Worm (Caenorhabditis elegans): ENCODE data around the gene C03H5.9.

Gene C03H5.9

DNA sequence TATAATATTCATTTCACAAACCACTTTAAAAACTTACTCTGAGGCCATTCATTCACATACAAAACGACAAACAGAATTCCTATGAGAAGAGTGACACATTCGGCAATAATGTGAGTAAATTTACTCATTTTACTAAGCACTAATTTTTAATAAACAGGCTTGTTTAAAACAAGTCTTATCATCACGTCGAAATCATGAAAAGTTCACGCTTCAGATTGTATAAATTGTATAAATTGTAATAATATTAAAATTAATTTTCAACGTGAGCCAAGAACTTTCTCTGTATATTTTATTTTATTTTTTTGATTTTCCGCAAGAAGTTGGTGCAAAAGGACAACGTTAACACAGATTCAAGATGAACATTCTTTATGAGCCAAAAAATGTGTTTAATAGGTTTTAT is 40.3 kb downstream of the C03H5.9 start, which contains the start of gene C24H12.6:
C24H12.6 (minus strand) TSS at position 101 of the 400 bp plus-strand sequence.
- TF ChIP-seq lin-13 (tag; optimal IDR thresholded peaks at IDR 0.05) (no peak), sem-2 (GFP tag; optimal IDR thresholded peaks at IDR 0.05) (no peak), nhr-12 (tag; optimal IDR thresholded peaks at IDR 0.05) (no peak), ceh-43 (GFP tag; optimal IDR thresholded peaks at IDR 0.05) (no peak), lsy-2 (tag; optimal IDR thresholded peaks at IDR 0.05) (no peak), cnd-1 (tag; optimal IDR thresholded peaks at IDR 0.05) (no peak), nhr-2 (tag; optimal IDR thresholded peaks at IDR 0.05) (no peak), nhr-28 (tag; optimal IDR thresholded peaks at IDR 0.05) (no peak), bed-3 (GFP tag; optimal IDR thresholded peaks at IDR 0.05) (no peak)

DNA sequence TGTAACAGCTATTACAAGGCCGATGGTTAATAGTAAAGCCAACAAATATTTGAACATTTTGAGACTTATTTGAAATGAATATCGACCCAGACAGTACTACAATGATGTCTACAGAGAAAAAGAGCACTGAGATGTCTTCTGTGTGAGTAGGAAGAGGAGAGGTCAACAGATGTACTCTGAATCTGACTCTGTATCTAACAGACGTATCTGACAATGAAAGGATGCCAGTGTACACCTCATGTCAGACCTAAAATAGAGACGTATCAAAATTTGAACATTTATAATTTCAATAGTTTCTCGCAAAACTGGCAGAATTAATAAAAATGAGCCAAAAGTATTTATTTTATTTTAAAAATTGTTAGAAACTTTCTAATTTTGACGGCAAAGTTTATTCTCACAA is 44.6 kb downstream of the C03H5.9 start, which contains the start of gene C24H12.8:
C24H12.8 (minus strand) TSS at position 101 of the 400 bp plus-strand sequence.
- TF ChIP-seq ceh-39 (tag; optimal IDR thresholded peaks at IDR 0.05) (no peak), mab-5 (tag; optimal IDR thresholded peaks at IDR 0.05) (no peak), lin-13 (tag; optimal IDR thresholded peaks at IDR 0.05) (no peak), nhr-237 (tag; optimal IDR thresholded peaks at IDR 0.05) (no peak)
